Worm (Caenorhabditis elegans): ENCODE results near the gene ugt-24.
A peak's percentile ranks its signal among the peaks of the same experiment; 100 is the strongest.
"Not testable (repeated sequence)": the region's sequence is repeated elsewhere in the genome, so short reads cannot be mapped to it uniquely, and the experiment has no call there.

ugt-24 gene

DNA sequence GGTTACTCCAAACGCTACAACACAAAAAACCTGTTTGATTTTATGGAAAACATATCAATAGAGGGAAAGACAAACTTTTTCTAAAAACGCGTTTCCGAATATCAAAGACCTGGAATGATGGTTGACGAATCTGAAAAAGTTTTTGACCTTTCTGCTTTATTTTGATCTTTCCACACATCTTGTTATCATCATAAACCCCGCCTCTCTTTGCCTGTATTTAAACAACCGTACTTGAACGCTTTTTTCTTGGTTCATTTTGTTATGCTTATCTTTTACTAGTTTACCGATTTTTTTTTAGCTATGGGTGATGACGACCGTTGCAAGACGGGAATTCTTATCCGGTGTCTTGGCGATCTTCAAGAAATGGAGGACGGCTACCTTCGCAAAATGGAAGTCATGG lies 42.5 kb upstream of the ugt-24 start, which contains the start of gene T13A10.2:
TSS of gene T13A10.2 (plus strand) at position 301 of the 400 bp plus-strand sequence.
- TF ChIP-seq attf-3 (GFP tag; conservative IDR thresholded peaks at IDR 0.05); athp-1 (tag; optimal IDR thresholded peaks at IDR 0.05); rec-8 (tag; optimal IDR thresholded peaks at IDR 0.05): not testable (repeated sequence)

DNA sequence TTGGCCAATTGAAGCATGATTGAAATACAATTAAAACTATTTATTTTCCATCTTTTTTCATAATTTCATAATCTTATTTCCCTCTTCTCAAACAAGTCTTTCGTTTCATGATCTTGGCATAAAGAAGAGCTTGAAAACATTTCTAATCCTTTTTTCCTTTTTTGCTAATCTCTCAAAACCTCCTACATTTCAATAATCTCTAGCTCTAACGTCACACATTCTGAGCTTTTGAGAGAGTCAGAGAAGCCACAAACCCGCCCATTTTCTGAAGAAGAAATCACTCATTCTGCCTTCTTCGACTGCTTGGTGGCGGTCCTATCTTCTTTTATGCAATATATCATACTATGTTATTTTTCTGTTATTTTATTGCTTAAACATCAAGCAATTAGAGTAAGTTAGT lies 39.1 kb upstream of the ugt-24 start, which contains the start of gene F58F9.1:
TSS of gene F58F9.1 (plus strand) at position 251 of the 400 bp plus-strand sequence.
- TF ChIP-seq bed-1 (GFP tag; IDR thresholded peaks at IDR 0.05) (no peak), F33H1.4 (GFP tag; IDR thresholded peaks at IDR 0.05) (no peak), Y95B8A.8 (GFP tag; IDR thresholded peaks at IDR 0.05) (no peak), ztf-6 (GFP tag; IDR thresholded peaks at IDR 0.05) (no peak), die-1 (tag; optimal IDR thresholded peaks at IDR 0.05) (no peak), dox-1 (GFP tag; IDR thresholded peaks at IDR 0.05) (no peak), nhr-179 (tag; optimal IDR thresholded peaks at IDR 0.05) (no peak), Y56A3A.18 (GFP tag; IDR thresholded peaks at IDR 0.05) (no peak), aptf-2 (GFP tag; conservative IDR thresholded peaks at IDR 0.05) (no peak), ztf-25 (GFP tag; IDR thresholded peaks at IDR 0.05) (no peak), snpc-1.1 (tag; optimal IDR thresholded peaks at IDR 0.05; ENCODE audit: insufficient read depth) (no peak), egrh-3 (GFP tag; IDR thresholded peaks at IDR 0.05) (no peak), pha-4 (tag; optimal IDR thresholded peaks at IDR 0.05) (no peak), ztf-26 (tag; optimal IDR thresholded peaks at IDR 0.05) (no peak), ccch-3 (GFP tag; optimal IDR thresholded peaks at IDR 0.05) (no peak), unc-62 (GFP tag; optimal IDR thresholded peaks at IDR 0.05) (no peak), sptf-2 (GFP tag; optimal IDR thresholded peaks at IDR 0.05) (no peak)

DNA sequence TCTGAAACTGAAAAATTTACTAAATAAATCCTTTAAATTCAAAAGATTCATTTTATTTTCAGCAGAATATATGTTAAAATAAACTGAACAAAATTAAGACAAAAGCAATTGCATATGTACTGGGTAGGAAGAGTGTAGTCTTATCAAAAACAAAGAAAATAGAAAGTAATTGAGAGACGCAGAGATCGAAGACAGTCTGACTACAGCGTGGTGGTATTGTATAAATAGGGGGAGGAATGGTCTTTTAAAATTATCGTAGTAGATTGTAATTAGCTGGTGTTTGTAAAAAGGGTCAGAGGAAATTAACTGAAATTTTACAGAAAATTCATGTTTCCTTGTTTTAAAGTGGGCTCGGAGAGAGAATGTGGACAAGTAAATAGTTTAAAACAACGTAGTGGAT lies 38.0 kb upstream of the ugt-24 start, which contains the start of gene acox-3:
TSS of gene acox-3 (minus strand) at position 7 of the 400 bp plus-strand sequence.
- TF ChIP-seq let-607 (tag; optimal IDR thresholded peaks at IDR 0.05) (no peak), nhr-80 (tag; optimal IDR thresholded peaks at IDR 0.05) (peak; percentile 18), ztf-25 (GFP tag; IDR thresholded peaks at IDR 0.05) (no peak)

DNA sequence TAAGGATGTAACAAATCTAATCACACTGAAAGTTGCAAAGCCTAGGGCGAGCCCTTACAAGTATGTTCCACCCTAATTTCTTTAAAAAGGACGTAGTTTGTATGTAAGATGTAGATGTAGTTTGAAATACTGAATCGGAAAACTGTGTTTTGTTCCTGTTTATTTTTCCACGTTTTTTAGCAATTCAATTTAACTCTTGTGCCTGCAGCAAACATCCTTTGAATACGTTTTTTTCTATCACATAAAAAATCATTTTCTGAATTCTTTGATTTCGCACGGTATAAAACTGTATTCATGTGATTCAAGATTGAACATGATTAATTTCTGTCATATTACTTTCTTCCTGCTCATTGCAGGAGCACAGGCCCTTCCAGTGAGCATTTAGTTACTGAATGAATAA lies 29.5 kb upstream of the ugt-24 start, which contains the start of gene F58F9.9:
TSS of gene F58F9.9 (plus strand) at position 301 of the 400 bp plus-strand sequence.
- TF ChIP-seq Y53F4B.3 (GFP tag; IDR thresholded peaks at IDR 0.05): no peak

DNA sequence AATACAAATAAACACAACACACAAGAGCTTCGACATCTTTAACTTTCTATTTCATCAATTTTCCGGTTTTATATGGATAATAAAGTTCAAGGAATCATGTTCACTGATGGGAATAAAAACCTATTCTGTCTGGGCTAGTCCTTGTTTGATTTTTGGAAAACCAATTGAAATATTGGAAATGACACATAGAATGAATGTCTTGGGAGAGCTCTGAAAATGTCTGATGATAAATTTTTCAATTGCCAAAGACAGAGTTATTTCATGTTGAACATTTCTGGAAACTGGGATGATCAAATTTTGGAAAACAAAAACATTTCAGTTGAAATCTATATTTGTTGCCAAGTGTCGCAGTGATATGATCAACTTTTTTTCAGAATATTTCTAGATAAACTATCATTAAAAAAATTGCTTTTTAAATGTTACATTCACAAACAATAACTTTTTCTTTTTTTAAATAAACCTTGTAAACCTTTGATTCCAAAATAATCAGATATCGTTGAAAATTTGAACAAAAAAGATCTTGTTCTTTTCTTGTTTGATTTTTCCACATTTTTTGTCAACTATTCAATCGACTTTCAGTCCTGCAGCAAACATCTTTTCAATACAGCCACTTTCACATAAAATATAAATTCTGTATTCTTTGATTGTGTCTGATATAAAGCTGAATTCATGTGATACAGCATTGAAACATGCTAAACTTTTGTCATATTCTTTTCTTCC lies 27.1 kb upstream of the ugt-24 start, which contains the start of the genes F58F9.6 and F58F9.8:
TSS of gene F58F9.6 (minus strand) at position 101 of the 720 bp plus-strand sequence.
TSS of gene F58F9.8 (plus strand) at position 670 of the 720 bp plus-strand sequence.
- no peak for TF ChIP-seq lsy-27 (tag; optimal IDR thresholded peaks at IDR 0.05; ENCODE audit: borderline replicate concordance, insufficient read depth)
- TF ChIP-seq tbp1 (GFP tag; optimal IDR thresholded peaks at IDR 0.05): no peak
- TF ChIP-seq T07F8.4 (tag; optimal IDR thresholded peaks at IDR 0.05): no peak
- TF ChIP-seq nhr-27 (tag; optimal IDR thresholded peaks at IDR 0.05): no peak
- no peak for TF ChIP-seq repo-1 (tag; optimal IDR thresholded peaks at IDR 0.05)
- TF ChIP-seq tbx-9 (tag; optimal IDR thresholded peaks at IDR 0.05; ENCODE audit: borderline replicate concordance): no peak
